Worm (Caenorhabditis elegans): ENCODE results near the gene rhi-1.

DNA sequence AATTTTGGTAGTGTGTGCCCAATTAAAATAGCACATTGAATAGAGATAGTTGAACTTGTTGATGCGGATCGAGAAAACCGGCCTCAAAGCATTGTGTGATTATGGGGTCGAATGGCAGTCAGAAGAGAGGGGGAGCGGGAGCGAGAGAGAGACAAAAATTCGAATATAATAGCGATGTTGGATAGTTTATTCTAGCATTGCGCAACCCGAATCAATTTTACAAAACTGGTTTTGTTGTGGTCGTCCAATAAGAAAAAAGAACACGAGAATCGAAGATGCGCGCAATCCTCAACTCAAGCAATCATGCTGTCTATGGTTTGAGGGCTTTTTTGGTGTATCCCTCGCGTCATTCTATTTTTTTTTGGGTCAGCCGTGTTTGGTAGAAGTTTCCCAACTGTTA lies 45.2 kb downstream of the rhi-1 start:
- TF ChIP-seq unc-62 (GFP tag; optimal IDR thresholded peaks at IDR 0.05) (no peak), skn-1 (tag; optimal IDR thresholded peaks at IDR 0.05) (no peak), ceh-28 (tag; optimal IDR thresholded peaks at IDR 0.05) (no peak), aly-2 (tag; optimal IDR thresholded peaks at IDR 0.05) (no peak), nfya-1 (tag; optimal IDR thresholded peaks at IDR 0.05; ENCODE audit: insufficient read depth) (no peak), R02D3.7 (tag; optimal IDR thresholded peaks at IDR 0.05) (no peak), nhr-11 (tag; optimal IDR thresholded peaks at IDR 0.05) (no peak), elt-3 (tag; optimal IDR thresholded peaks at IDR 0.05) (no peak), elt-2 (tag; optimal IDR thresholded peaks at IDR 0.05) (no peak), fos-1 (tag; optimal IDR thresholded peaks at IDR 0.05) (no peak), zag-1 (tag; optimal IDR thresholded peaks at IDR 0.05) (no peak)
